Fruit fly (Drosophila melanogaster) whole organism, embryonic: Measurements from ENCODE around the gene FASN2.

Source experiments
- Aef1 ChIP-seq: fragments of 200-800 bp; sonication (Bioruptor generic); IDR thresholded peaks from 3 replicates; pipeline ENCODE4 v1.3.6; 2022; ENCODE audit warnings: missing biosample characterization, missing genetic modification characterization
- Atf3 ChIP-seq: fragments of 200-800 bp; sonication (Bioruptor generic); optimal IDR thresholded peaks from 3 replicates; lab custom pipeline; 2016; ENCODE audit warnings: missing biosample characterization, missing genetic modification characterization
- CG10147 ChIP-seq: fragments of 200-800 bp; sonication (Bioruptor generic); optimal IDR thresholded peaks from 2 replicates; lab custom pipeline; 2019; ENCODE audit warnings: missing biosample characterization, mild to moderate bottlenecking, missing genetic modification characterization, moderate library complexity
- CG10267 ChIP-seq: fragments of 200-800 bp; sonication (Bioruptor generic); optimal IDR thresholded peaks from 2 replicates; lab custom pipeline; 2018; ENCODE audit warnings: missing biosample characterization, mild to moderate bottlenecking, missing genetic modification characterization, moderate library complexity
- CG10543 ChIP-seq: fragments of 200-800 bp; sonication (Bioruptor generic); optimal IDR thresholded peaks from 3 replicates; lab custom pipeline; 2017; ENCODE audit warnings: missing biosample characterization, mild to moderate bottlenecking, missing genetic modification characterization, moderate library complexity
- CG10654 ChIP-seq: fragments of 200-800 bp; sonication (Bioruptor generic); optimal IDR thresholded peaks from 2 replicates; lab custom pipeline; 2016; ENCODE audit warnings: missing biosample characterization, missing genetic modification characterization
- CG11560 ChIP-seq: fragments of 200-800 bp; sonication (Bioruptor generic); IDR thresholded peaks from 3 replicates; pipeline ENCODE4 v1.3.6; 2022; ENCODE audit warnings: missing biosample characterization, missing genetic modification characterization
- CG12769 ChIP-seq: fragments of 200-800 bp; sonication (Bioruptor generic); optimal IDR thresholded peaks from 2 replicates; lab custom pipeline; 2019; ENCODE audit warnings: missing biosample characterization, mild to moderate bottlenecking, missing genetic modification characterization, moderate library complexity
- CG12942 ChIP-seq: fragments of 200-800 bp; sonication (Bioruptor generic); optimal IDR thresholded peaks from 3 replicates; lab custom pipeline; 2016; ENCODE audit warnings: missing biosample characterization, missing genetic modification characterization
- CG13123 ChIP-seq: fragments of 200-800 bp; sonication (Bioruptor generic); optimal IDR thresholded peaks from 2 replicates; lab custom pipeline; 2016; ENCODE audit warnings: missing biosample characterization, missing genetic modification characterization
- CG13296 ChIP-seq: fragments of 200-800 bp; sonication (Bioruptor generic); optimal IDR thresholded peaks from 3 replicates; lab custom pipeline; 2018; ENCODE audit warnings: missing biosample characterization, mild to moderate bottlenecking, missing genetic modification characterization
- CG15601 ChIP-seq: fragments of 200-800 bp; sonication (Bioruptor generic); optimal IDR thresholded peaks from 3 replicates; lab custom pipeline; 2019; ENCODE audit warnings: missing biosample characterization, mild to moderate bottlenecking, missing genetic modification characterization, moderate library complexity
- CG18476 ChIP-seq: fragments of 200-800 bp; sonication (Bioruptor generic); optimal IDR thresholded peaks from 2 replicates; lab custom pipeline; 2016; ENCODE audit warnings: missing biosample characterization, mild to moderate bottlenecking, missing genetic modification characterization
- CG2199 ChIP-seq: fragments of 200-800 bp; sonication (Bioruptor generic); IDR thresholded peaks from 3 replicates; pipeline ENCODE4 v1.3.6; 2022; ENCODE audit warnings: missing biosample characterization, missing genetic modification characterization
- CG30431 ChIP-seq: fragments of 200-800 bp; sonication (Bioruptor generic); optimal IDR thresholded peaks from 2 replicates; lab custom pipeline; 2017; ENCODE audit warnings: missing biosample characterization, missing genetic modification characterization
- CG32767 ChIP-seq: fragments of 200-800 bp; sonication (Bioruptor generic); IDR thresholded peaks from 2 replicates; pipeline ENCODE4 v1.3.6; 2022; ENCODE audit warnings: missing biosample characterization, missing genetic modification characterization
- CG3838 ChIP-seq: fragments of 200-800 bp; sonication (Bioruptor generic); optimal IDR thresholded peaks from 3 replicates; lab custom pipeline; 2016; ENCODE audit warnings: missing biosample characterization, missing genetic modification characterization
- CG43689 ChIP-seq: fragments of 200-800 bp; sonication (Bioruptor generic); IDR thresholded peaks from 2 replicates; pipeline ENCODE4 v1.3.6; 2022; ENCODE audit warnings: missing biosample characterization, missing genetic modification characterization
- CG6791 ChIP-seq: fragments of 200-800 bp; sonication (Bioruptor generic); IDR thresholded peaks from 3 replicates; pipeline ENCODE4 v1.3.6; 2022; ENCODE audit warnings: missing biosample characterization, missing genetic modification characterization; ENCODE audit not compliant: partially characterized antibody
- CG7357 ChIP-seq: fragments of 200-800 bp; sonication (Bioruptor generic); IDR thresholded peaks from 3 replicates; pipeline ENCODE4 v1.3.6; 2022; ENCODE audit warnings: missing biosample characterization, missing genetic modification characterization
- CG7745 ChIP-seq: fragments of 200-800 bp; sonication (Bioruptor generic); optimal IDR thresholded peaks from 2 replicates; lab custom pipeline; 2018; ENCODE audit warnings: missing biosample characterization, mild to moderate bottlenecking, missing genetic modification characterization, moderate library complexity
- CG8388 ChIP-seq: fragments of 200-800 bp; sonication (Bioruptor generic); optimal IDR thresholded peaks from 2 replicates; lab custom pipeline; 2019; ENCODE audit warnings: missing biosample characterization, mild to moderate bottlenecking, missing genetic modification characterization, moderate library complexity
- CG9437 ChIP-seq: fragments of 200-800 bp; sonication (Bioruptor generic); optimal IDR thresholded peaks from 2 replicates; lab custom pipeline; 2018; ENCODE audit warnings: missing biosample characterization, mild to moderate bottlenecking, missing genetic modification characterization
- CG9609 ChIP-seq: fragments of 200-800 bp; sonication (Bioruptor generic); optimal IDR thresholded peaks from 3 replicates; lab custom pipeline; 2016; ENCODE audit warnings: missing biosample characterization, missing genetic modification characterization
- Chrac-16 ChIP-seq: fragments of 200-800 bp; sonication (Bioruptor generic); optimal IDR thresholded peaks from 3 replicates; lab custom pipeline; 2016; ENCODE audit warnings: missing biosample characterization, missing genetic modification characterization
- CoRest ChIP-seq: fragments of 200-800 bp; sonication (Bioruptor generic); optimal IDR thresholded peaks from 3 replicates; lab custom pipeline; 2018; ENCODE audit warnings: missing biosample characterization, mild to moderate bottlenecking, missing genetic modification characterization, moderate library complexity
- Dad ChIP-seq: fragments of 200-800 bp; sonication (Bioruptor generic); optimal IDR thresholded peaks from 3 replicates; lab custom pipeline; 2016; ENCODE audit warnings: missing biosample characterization, missing genetic modification characterization
- Dbx ChIP-seq: fragments of 200-800 bp; sonication (Bioruptor generic); IDR thresholded peaks from 3 replicates; pipeline ENCODE4 v1.3.6; 2022; ENCODE audit warnings: missing biosample characterization, missing genetic modification characterization
- Fer2 ChIP-seq: fragments of 200-800 bp; sonication (Bioruptor generic); optimal IDR thresholded peaks from 2 replicates; lab custom pipeline; 2018; ENCODE audit warnings: missing biosample characterization, mild to moderate bottlenecking, missing genetic modification characterization, moderate library complexity
- HmgD ChIP-seq: fragments of 200-800 bp; sonication (Bioruptor generic); optimal IDR thresholded peaks from 3 replicates; lab custom pipeline; 2016; ENCODE audit warnings: missing biosample characterization, missing genetic modification characterization
- Hmx ChIP-seq: fragments of 200-800 bp; sonication (Bioruptor generic); optimal IDR thresholded peaks from 2 replicates; lab custom pipeline; 2016; ENCODE audit warnings: missing biosample characterization, missing genetic modification characterization
- Sry-δ ChIP-seq: fragments of 200-800 bp; sonication (Bioruptor generic); optimal IDR thresholded peaks from 2 replicates; lab custom pipeline; 2016; ENCODE audit warnings: missing biosample characterization, missing genetic modification characterization
- Taf1 ChIP-seq: fragments of 200-800 bp; sonication (Bioruptor generic); IDR thresholded peaks from 2 replicates; pipeline ENCODE4 v1.3.6; 2022; ENCODE audit warnings: missing biosample characterization, missing genetic modification characterization
- caup ChIP-seq: fragments of 200-800 bp; sonication (Bioruptor generic); optimal IDR thresholded peaks from 3 replicates; lab custom pipeline; 2017; ENCODE audit warnings: missing biosample characterization, mild to moderate bottlenecking, missing genetic modification characterization, moderate library complexity; ENCODE audit not compliant: severe bottlenecking
- crol ChIP-seq: fragments of 200-800 bp; sonication (Bioruptor generic); IDR thresholded peaks from 2 replicates; pipeline ENCODE4 v1.3.6; 2022; ENCODE audit warnings: missing biosample characterization, missing genetic modification characterization
- dm ChIP-seq: fragments of 200-800 bp; sonication (Bioruptor generic); optimal IDR thresholded peaks from 3 replicates; lab custom pipeline; 2016; ENCODE audit warnings: missing biosample characterization, missing genetic modification characterization
- gfzf ChIP-seq: fragments of 200-800 bp; sonication (Bioruptor generic); optimal IDR thresholded peaks from 2 replicates; lab custom pipeline; 2016; ENCODE audit warnings: missing biosample characterization, mild to moderate bottlenecking, missing genetic modification characterization, moderate library complexity
- gsb ChIP-seq: fragments of 200-800 bp; sonication (Bioruptor generic); IDR thresholded peaks from 2 replicates; pipeline ENCODE4 v1.3.6; 2022; ENCODE audit warnings: missing biosample characterization, missing genetic modification characterization
- hb ChIP-seq: fragments of 200-800 bp; sonication (Bioruptor generic); IDR thresholded peaks from 3 replicates; pipeline ENCODE4 v1.3.6; 2022; ENCODE audit warnings: missing biosample characterization, missing genetic modification characterization; ENCODE audit not compliant: partially characterized antibody
- insv ChIP-seq, 2 experiments: fragments of 200-800 bp; sonication (Bioruptor generic); optimal IDR thresholded peaks; 3 replicates each; lab custom pipeline; 2016 to 2018; ENCODE audit warnings: missing biosample characterization in 2 of 2, missing genetic modification characterization in 2 of 2
- ken ChIP-seq: fragments of 200-800 bp; sonication (Bioruptor generic); IDR thresholded peaks from 3 replicates; pipeline ENCODE4 v1.3.6; 2022; ENCODE audit warnings: missing biosample characterization, missing genetic modification characterization
- lab ChIP-seq: fragments of 200-800 bp; sonication (Bioruptor generic); optimal IDR thresholded peaks from 3 replicates; lab custom pipeline; 2017; ENCODE audit warnings: missing biosample characterization, missing genetic modification characterization, mild to moderate bottlenecking, moderate library complexity, missing genetic modification reagents
- lola ChIP-seq, 3 experiments: fragments of >200 bp in 2 of 3; fragments of 200-800 bp in 1 of 3; sonication (Bioruptor generic) in 1 of 3; optimal IDR thresholded peaks; 2 replicates each; lab custom pipeline; 2017 to 2019; ENCODE audit warnings: missing biosample characterization in 3 of 3, missing genetic modification characterization in 3 of 3, mild to moderate bottlenecking in 1 of 3, moderate library complexity in 1 of 3
- prd ChIP-seq, 3 experiments: fragments of >200 bp in 2 of 3; fragments of 200-800 bp in 1 of 3; sonication (Bioruptor generic) in 1 of 3; optimal IDR thresholded peaks in 2 of 3; IDR thresholded peaks in 1 of 3; 2 replicates in 2 of 3; 3 replicates in 1 of 3; pipeline versions ENCODE4 v1.3.6 to Lab custom; 2017 to 2022; ENCODE audit warnings: missing biosample characterization in 1 of 3, missing genetic modification characterization in 1 of 3
- row ChIP-seq: fragments of 200-800 bp; sonication (Bioruptor generic); IDR thresholded peaks from 3 replicates; pipeline ENCODE4 v1.3.6; 2022; ENCODE audit warnings: missing biosample characterization, missing genetic modification characterization
- sc ChIP-seq, 3 experiments: fragments of >200 bp in 2 of 3; fragments of 200-800 bp in 1 of 3; sonication (Bioruptor generic) in 1 of 3; optimal IDR thresholded peaks; 2 replicates in 2 of 3; 3 replicates in 1 of 3; lab custom pipeline; 2017; ENCODE audit warnings: mild to moderate bottlenecking in 1 of 3, missing biosample characterization in 1 of 3, missing genetic modification characterization in 1 of 3, missing genetic modification reagents in 1 of 3
- shn ChIP-seq: fragments of 200-800 bp; sonication (Bioruptor generic); optimal IDR thresholded peaks from 3 replicates; lab custom pipeline; 2016; ENCODE audit warnings: missing biosample characterization, missing genetic modification characterization
- tap ChIP-seq: fragments of 200-800 bp; optimal IDR thresholded peaks from 3 replicates; lab custom pipeline; 2019; ENCODE audit warnings: missing biosample characterization, mild to moderate bottlenecking, missing genetic modification characterization, moderate library complexity
- unpg ChIP-seq: fragments of 200-800 bp; sonication (Bioruptor generic); optimal IDR thresholded peaks from 3 replicates; lab custom pipeline; 2018; ENCODE audit warnings: missing biosample characterization, mild to moderate bottlenecking, missing genetic modification characterization, moderate library complexity
- wdn ChIP-seq: fragments of 200-800 bp; sonication (Bioruptor generic); IDR thresholded peaks from 2 replicates; pipeline ENCODE4 v1.3.6; 2022; ENCODE audit warnings: missing biosample characterization, missing genetic modification characterization

Gene FASN2

DNA sequence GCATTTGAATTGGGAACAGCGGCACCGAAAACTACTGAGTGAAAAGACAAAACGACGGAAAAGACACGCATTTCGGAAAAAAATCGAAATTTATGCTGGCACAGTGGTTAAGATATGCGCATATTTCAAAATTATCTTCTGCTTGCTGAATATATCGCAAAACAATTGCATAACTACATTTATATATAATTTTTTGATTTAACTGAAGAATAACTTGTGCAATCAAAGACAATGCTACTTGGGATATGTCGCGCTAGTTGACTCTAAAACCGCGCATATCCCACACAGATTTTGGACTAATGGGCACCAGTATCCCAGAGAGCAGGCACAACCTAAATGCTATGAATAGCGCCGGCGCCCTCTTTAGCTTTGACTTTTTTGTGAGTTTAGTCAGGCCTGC, 57.1 kb downstream of the FASN2 start (continued):
- TF ChIP-seq ken (GFP tag; lab: Robert Waterston, UW) (peak; percentile 78; the same call in 2 of the 3 replicates), CG7357 (GFP tag; lab: Robert Waterston, UW) (peak; percentile 40; the same call in 1 of the 3 replicates), sc (optimal IDR thresholded peaks at IDR 0.05; lab: Kevin White, UChicago) (no peak), sc (GFP tag; optimal IDR thresholded peaks at IDR 0.05; lab: Kevin White, UChicago) (no peak), CG12769 (tag; lab: Kevin White, UChicago) (peak; percentile 65), tap (tag; lab: Kevin White, UChicago) (no peak), row (GFP tag; lab: Robert Waterston, UW) (peak; percentile 75), gsb (GFP tag; lab: Robert Waterston, UW) (no peak), Dad (GFP tag; lab: Kevin White, UChicago) (peak; percentile 12), CG2199 (GFP tag; lab: Robert Waterston, UW) (no peak), CG7745 (no peak), CG8388 (GFP tag; lab: Kevin White, UChicago) (peak; percentile 25), CG10654 (GFP tag; lab: Kevin White, UChicago) (no peak), crol (GFP tag; lab: Robert Waterston, UW) (no peak), CG12942 (GFP tag; lab: Kevin White, UChicago) (no peak), Fer2 (tag; lab: Kevin White, UChicago) (no peak), shn (GFP tag; lab: Kevin White, UChicago) (no peak), CG10267 (tag; lab: Kevin White, UChicago) (no peak), CG43689 (GFP tag; lab: Robert Waterston, UW) (no peak), Taf1 (GFP tag; lab: Robert Waterston, UW) (no peak), CG15601 (peak; percentile 12), Hmx (GFP tag; lab: Kevin White, UChicago) (no peak), dm (GFP tag; lab: Kevin White, UChicago) (no peak), CG9609 (GFP tag; lab: Kevin White, UChicago) (no peak), Aef1 (peak; percentile 45; the same call in 2 of the 3 replicates), lola (GFP tag; optimal IDR thresholded peaks at IDR 0.05; lab: Kevin White, UChicago) (no peak), CG10543 (GFP tag; lab: Kevin White, UChicago) (no peak), CG32767 (GFP tag; lab: Robert Waterston, UW) (no peak), CG18476 (GFP tag; lab: Kevin White, UChicago) (no peak), CG9437 (GFP tag; lab: Kevin White, UChicago) (no peak), insv (GFP tag; optimal IDR thresholded peaks at IDR 0.05; lab: Kevin White, UChicago) (no peak), CG13296 (GFP tag; lab: Kevin White, UChicago) (no peak), CG30431 (GFP tag; lab: Kevin White, UChicago) (no peak), gfzf (GFP tag; lab: Kevin White, UChicago) (no peak), unpg (peak; percentile 47), Sry-δ (GFP tag; lab: Kevin White, UChicago) (no peak), caup (GFP tag; lab: Kevin White, UChicago) (no peak), Dbx (GFP tag; lab: Robert Waterston, UW) (no peak), CG10147 (GFP tag; lab: Kevin White, UChicago) (no peak), Atf3 (no peak), hb (GFP tag; lab: Robert Waterston, UW) (no peak), CG3838 (GFP tag; lab: Kevin White, UChicago) (no peak), CG13123 (GFP tag; lab: Kevin White, UChicago) (no peak), wdn (GFP tag; lab: Robert Waterston, UW) (no peak), prd (optimal IDR thresholded peaks at IDR 0.05; lab: Kevin White, UChicago) (no peak), prd (GFP tag; IDR thresholded peaks at IDR 0.05; lab: Robert Waterston, UW) (peak; percentile 68), CoRest (tag; lab: Kevin White, UChicago) (peak; percentile 51), Chrac-16 (GFP tag; lab: Kevin White, UChicago) (no peak), CG6791 (GFP tag; lab: Robert Waterston, UW) (no peak), HmgD (GFP tag; lab: Kevin White, UChicago) (no peak), lab (GFP tag; lab: Kevin White, UChicago) (peak; percentile 30), CG11560 (tag; lab: Robert Waterston, UW) (no peak)
